Worm (Caenorhabditis elegans): Measurements from ENCODE around the gene mrps-12.

The mrps-12 gene

DNA sequence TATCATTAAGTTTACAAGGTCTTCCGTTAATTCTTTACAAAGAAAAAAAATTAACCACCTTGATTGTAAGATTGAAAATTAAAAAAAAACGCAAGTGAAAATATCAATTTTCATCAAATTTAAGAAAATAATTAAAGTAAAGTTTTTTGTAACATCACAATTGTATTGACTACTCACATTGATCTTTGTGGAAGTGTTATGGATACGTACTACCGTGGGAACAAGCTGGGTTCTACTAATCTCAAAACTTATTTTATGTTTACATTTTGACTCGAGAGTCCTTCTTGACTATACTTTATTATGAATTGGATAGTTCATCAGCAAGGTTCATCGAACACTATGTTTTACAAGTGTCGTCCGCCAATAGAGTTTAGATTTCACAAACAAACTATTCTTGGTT, 8.4 kb upstream of the mrps-12 start, which contains the start of gene num-1 (continued):
- TF ChIP-seq lsy-27 (tag; optimal IDR thresholded peaks at IDR 0.05; ENCODE audit: borderline replicate concordance, insufficient read depth) (no peak), zim-3 (tag; optimal IDR thresholded peaks at IDR 0.05) (no peak)

DNA sequence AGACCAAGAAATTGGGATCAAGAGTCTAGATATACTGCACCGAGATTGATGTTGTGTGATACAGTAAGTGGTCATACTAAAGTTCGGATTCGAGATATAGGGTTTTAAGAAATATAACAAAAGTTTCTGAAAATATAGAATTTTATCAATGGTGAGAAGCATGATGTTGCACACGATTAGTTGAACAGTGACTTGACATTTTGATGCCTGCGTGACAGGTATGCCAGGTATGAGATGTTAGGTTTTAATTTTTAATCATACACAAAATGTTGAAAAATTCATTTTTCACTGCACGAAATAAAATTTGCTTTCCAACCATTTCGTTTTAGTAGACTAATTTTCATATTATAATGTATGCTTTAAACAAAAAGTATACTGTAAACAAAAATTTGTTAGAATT, 7.5 kb upstream of the mrps-12 start:
- no peak for TF ChIP-seq cebp-1 (GFP tag; IDR thresholded peaks at IDR 0.05)
- no peak for TF ChIP-seq cebp-1 (tag; optimal IDR thresholded peaks at IDR 0.05)
- TF ChIP-seq nhr-80 (tag; optimal IDR thresholded peaks at IDR 0.05): peak; percentile 29
- no peak for TF ChIP-seq nhr-27 (tag; optimal IDR thresholded peaks at IDR 0.05)
- no peak for TF ChIP-seq athp-1 (tag; optimal IDR thresholded peaks at IDR 0.05)
- no peak for TF ChIP-seq F33H1.4 (GFP tag; IDR thresholded peaks at IDR 0.05)
- TF ChIP-seq let-607 (tag; optimal IDR thresholded peaks at IDR 0.05): peak; percentile 70 to 89
- TF ChIP-seq F23B12.7 (tag; optimal IDR thresholded peaks at IDR 0.05; ENCODE audit: insufficient read depth): no peak
- no peak for TF ChIP-seq somi-1 (GFP tag; optimal IDR thresholded peaks at IDR 0.05)

DNA sequence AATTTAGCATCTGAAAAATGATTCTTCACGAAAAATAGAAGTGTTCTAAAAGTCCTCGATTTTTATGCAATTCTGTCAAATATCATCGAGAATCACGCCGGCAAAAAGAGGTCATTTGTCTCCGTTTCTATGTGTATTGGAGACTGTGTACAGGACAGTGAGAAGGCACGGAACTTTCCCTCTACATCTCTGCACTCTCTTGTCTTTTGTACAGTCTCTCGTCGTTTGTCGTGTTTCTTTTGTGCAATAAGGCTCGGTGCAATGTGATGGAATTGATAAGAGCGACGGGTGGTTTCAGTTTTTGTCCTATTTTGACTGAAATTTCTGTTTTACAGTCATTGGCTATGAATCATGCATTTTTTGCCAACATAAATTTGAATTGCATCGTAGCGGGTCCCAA, 6.0 kb upstream of the mrps-12 start:
- TF ChIP-seq snpc-4 (GFP tag; optimal IDR thresholded peaks at IDR 0.05) (no peak), snpc-4 (tag; optimal IDR thresholded peaks at IDR 0.05) (peak in 1 of 4 experiments; percentile 13), ZK185.1 (tag; optimal IDR thresholded peaks at IDR 0.05; ENCODE audit: poor library complexity, severe bottlenecking) (peak; percentile 17), dox-1 (GFP tag; IDR thresholded peaks at IDR 0.05) (peak; percentile 78), cebp-1 (GFP tag; IDR thresholded peaks at IDR 0.05) (no peak), cebp-1 (tag; optimal IDR thresholded peaks at IDR 0.05) (peak; percentile 46), hmg-1.2 (GFP tag; IDR thresholded peaks at IDR 0.05) (peak; percentile 84), F23B12.7 (tag; optimal IDR thresholded peaks at IDR 0.05; ENCODE audit: insufficient read depth) (no peak), ets-4 (GFP tag; optimal IDR thresholded peaks at IDR 0.05) (peak; percentile 7), sea-2 (GFP tag; IDR thresholded peaks at IDR 0.05) (no peak), pha-4 (tag; optimal IDR thresholded peaks at IDR 0.05) (peak; percentile 2), ceh-40 (GFP tag; IDR thresholded peaks at IDR 0.05) (no peak), nhr-27 (tag; optimal IDR thresholded peaks at IDR 0.05) (no peak), nhr-80 (tag; optimal IDR thresholded peaks at IDR 0.05) (peak; percentile 97), attf-5 (GFP tag; optimal IDR thresholded peaks at IDR 0.05) (peak; percentile 57)

DNA sequence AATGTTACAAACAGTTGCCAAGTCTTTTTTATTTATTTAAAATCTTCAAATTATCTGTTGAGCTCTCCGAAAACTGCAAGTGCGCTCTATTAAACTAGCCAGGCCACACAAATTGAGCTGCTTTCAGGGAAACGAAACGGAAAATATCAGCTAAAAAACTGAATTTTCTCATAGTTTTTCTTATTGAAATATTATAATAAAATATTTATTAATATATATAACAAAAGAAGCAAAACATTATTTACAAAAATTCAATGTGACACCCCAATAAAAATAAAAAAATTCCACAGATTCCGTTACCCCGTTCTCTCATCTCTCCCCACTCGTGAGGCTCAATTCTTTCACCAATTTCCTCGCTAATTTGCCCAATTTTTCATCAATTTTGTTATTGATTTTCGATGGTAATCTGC, 5.3 kb upstream of the mrps-12 start:
- TF ChIP-seq ceh-100 (GFP tag; IDR thresholded peaks at IDR 0.05): peak; percentile 84
- no peak for TF ChIP-seq snpc-3.4 (tag; optimal IDR thresholded peaks at IDR 0.05)
- TF ChIP-seq mcd-1 (GFP tag; IDR thresholded peaks at IDR 0.05): peak; percentile 51; the same call in 1 of the 2 replicates

DNA sequence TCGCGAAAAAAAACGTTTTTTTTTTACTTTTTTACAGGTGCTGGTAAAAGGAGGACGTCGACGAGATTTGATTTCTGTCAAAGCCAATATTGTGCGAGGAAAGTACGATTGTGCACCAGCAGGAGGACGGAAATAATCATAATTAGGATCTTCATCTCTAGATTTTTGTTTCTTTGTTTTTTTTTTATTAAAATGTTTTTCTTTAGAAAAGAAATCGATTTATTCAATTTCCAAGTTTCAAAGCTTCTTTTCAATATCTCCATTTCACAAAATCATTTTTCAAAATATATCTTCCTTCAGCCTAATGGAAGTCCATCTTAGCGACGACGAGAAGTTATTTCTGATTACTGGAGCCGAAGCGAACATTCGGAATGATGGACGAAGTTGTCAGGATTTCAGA, 685 bp downstream of the mrps-12 start, which contains the start of gene exos-7:
Gene exos-7, plus strand, starts transcription at position 301 of the 400 bp plus-strand sequence.
- no peak for TF ChIP-seq nhr-120 (GFP tag; IDR thresholded peaks at IDR 0.05)
- TF ChIP-seq nfyb-1 (GFP tag; IDR thresholded peaks at IDR 0.05): no peak

DNA sequence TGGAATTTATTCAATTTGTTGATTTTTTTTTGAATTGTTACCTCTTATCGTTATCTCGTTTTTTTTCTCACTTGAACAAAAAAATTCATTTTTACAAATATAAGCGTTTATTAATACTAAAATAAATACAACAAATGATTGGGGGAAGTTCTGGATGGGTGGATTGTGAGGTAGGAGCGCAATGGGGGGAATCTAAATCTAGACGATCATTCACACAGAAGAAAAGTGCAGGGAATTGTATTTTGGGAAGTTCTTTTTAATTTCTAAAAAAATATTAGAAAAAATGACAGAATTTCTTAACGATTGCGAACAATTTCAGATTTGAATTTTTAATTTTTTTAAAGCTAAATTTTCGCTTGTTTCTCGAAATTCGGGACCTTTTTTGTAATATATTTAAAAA, 3.6 kb downstream of the mrps-12 start:
- TF ChIP-seq nfya-2 (GFP tag; IDR thresholded peaks at IDR 0.05) (no peak), zim-3 (tag; optimal IDR thresholded peaks at IDR 0.05) (peak; percentile 18), Y95B8A.8 (GFP tag; IDR thresholded peaks at IDR 0.05) (0 out of 2 replicates have a peak, but pooled peaks have one; percentile 13), unc-130 (GFP tag; optimal IDR thresholded peaks at IDR 0.05) (peak; percentile 2), ztf-25 (GFP tag; IDR thresholded peaks at IDR 0.05) (no peak), lin-26 (GFP tag; IDR thresholded peaks at IDR 0.05) (0 out of 2 replicates have a peak, but pooled peaks have one; percentile 12), ama-1 (optimal IDR thresholded peaks at IDR 0.05) (no peak), ama-1 (GFP tag; optimal IDR thresholded peaks at IDR 0.05) (peak in 1 of 2 experiments; percentile 47), ekl-4 (GFP tag; IDR thresholded peaks at IDR 0.05) (0 out of 2 replicates have a peak, but pooled peaks have one; percentile 27), hsf-1 (GFP tag; IDR thresholded peaks at IDR 0.05) (peak; percentile 58; the same call in 1 of the 2 replicates), him-1 (tag; optimal IDR thresholded peaks at IDR 0.05) (peak; percentile 50), ztf-6 (GFP tag; IDR thresholded peaks at IDR 0.05) (no peak), B0336.3 (GFP tag; IDR thresholded peaks at IDR 0.05) (peak; percentile 27; the same call in 1 of the 2 replicates)
